Fruit fly (Drosophila melanogaster) whole organism, embryonic: Measurements from ENCODE around the gene Gr33a.
A peak's percentile ranks its signal among the peaks of the same experiment; 100 is the strongest.

ENCODE experiments used
- ATbp ChIP-seq: fragments of 200-800 bp; sonication (Bioruptor generic); optimal IDR thresholded peaks from 2 replicates; lab custom pipeline; 2017; ENCODE audit warnings: missing biosample characterization, mild to moderate bottlenecking, missing genetic modification characterization, missing genetic modification reagents
- Ada2b ChIP-seq: fragments of 200-800 bp; sonication (Bioruptor generic); IDR thresholded peaks from 2 replicates; pipeline ENCODE4 v1.3.6; 2022; ENCODE audit warnings: missing biosample characterization, missing genetic modification characterization
- CG10462 ChIP-seq: fragments of 200-800 bp; sonication (Bioruptor generic); optimal IDR thresholded peaks from 2 replicates; lab custom pipeline; 2016; ENCODE audit warnings: missing biosample characterization, missing genetic modification characterization
- CG11456 ChIP-seq: fragments of 200-800 bp; sonication (Bioruptor generic); IDR thresholded peaks from 3 replicates; pipeline ENCODE4 v1.3.6; 2022; ENCODE audit warnings: missing biosample characterization, missing genetic modification characterization
- CG12155 ChIP-seq: fragments of 200-800 bp; sonication (Bioruptor generic); optimal IDR thresholded peaks from 3 replicates; lab custom pipeline; 2016; ENCODE audit warnings: missing biosample characterization, missing genetic modification characterization
- CG12236 ChIP-seq: fragments of 200-800 bp; sonication (Bioruptor generic); optimal IDR thresholded peaks from 2 replicates; lab custom pipeline; 2016; ENCODE audit warnings: missing biosample characterization, missing genetic modification characterization
- CG12659 ChIP-seq: fragments of 200-800 bp; sonication (Bioruptor generic); optimal IDR thresholded peaks from 3 replicates; lab custom pipeline; 2017; ENCODE audit warnings: mild to moderate bottlenecking, missing biosample characterization, missing genetic modification reagents, missing genetic modification characterization
- CG15479 ChIP-seq: fragments of 200-800 bp; sonication (Bioruptor generic); optimal IDR thresholded peaks from 3 replicates; lab custom pipeline; 2019; ENCODE audit warnings: missing biosample characterization, mild to moderate bottlenecking, missing genetic modification characterization, moderate library complexity
- CG1602 ChIP-seq: fragments of 200-800 bp; sonication (Bioruptor generic); optimal IDR thresholded peaks from 3 replicates; lab custom pipeline; 2016; ENCODE audit warnings: missing biosample characterization, missing genetic modification characterization
- CG17802 ChIP-seq: fragments of 200-800 bp; sonication (Bioruptor generic); optimal IDR thresholded peaks from 2 replicates; lab custom pipeline; 2018; ENCODE audit warnings: missing biosample characterization, mild to moderate bottlenecking, missing genetic modification characterization, moderate library complexity
- CG17829 ChIP-seq: fragments of 200-800 bp; optimal IDR thresholded peaks from 2 replicates; lab custom pipeline; 2019; ENCODE audit warnings: missing biosample characterization, mild to moderate bottlenecking, missing genetic modification characterization, moderate library complexity
- CG2120 ChIP-seq: fragments of 200-800 bp; sonication (Bioruptor generic); optimal IDR thresholded peaks from 3 replicates; lab custom pipeline; 2016; ENCODE audit warnings: missing biosample characterization, missing genetic modification characterization
- CG2678 ChIP-seq: fragments of 200-800 bp; sonication (Bioruptor generic); optimal IDR thresholded peaks from 3 replicates; lab custom pipeline; 2019; ENCODE audit warnings: missing biosample characterization, mild to moderate bottlenecking, missing genetic modification characterization, moderate library complexity
- CG31224 ChIP-seq: fragments of 200-800 bp; sonication (Bioruptor generic); IDR thresholded peaks from 2 replicates; pipeline ENCODE4 v1.3.6; 2022; ENCODE audit warnings: missing biosample characterization, missing genetic modification characterization
- CG3163 ChIP-seq: fragments of 200-800 bp; sonication (Bioruptor generic); optimal IDR thresholded peaks from 3 replicates; lab custom pipeline; 2016; ENCODE audit warnings: missing biosample characterization, missing genetic modification characterization
- CG32532 ChIP-seq: fragments of 200-800 bp; sonication (Bioruptor generic); IDR thresholded peaks from 2 replicates; pipeline ENCODE4 v1.3.6; 2022; ENCODE audit warnings: missing biosample characterization, missing genetic modification characterization
- CG4404 ChIP-seq: fragments of 200-800 bp; sonication (Bioruptor generic); IDR thresholded peaks from 2 replicates; pipeline ENCODE4 v1.3.6; 2022; ENCODE audit warnings: missing biosample characterization, missing genetic modification characterization
- CG4424 ChIP-seq: fragments of 200-800 bp; sonication (Bioruptor generic); optimal IDR thresholded peaks from 3 replicates; lab custom pipeline; 2016; ENCODE audit warnings: missing biosample characterization, missing genetic modification characterization
- CG4707 ChIP-seq: fragments of 200-800 bp; sonication (Bioruptor generic); optimal IDR thresholded peaks from 2 replicates; lab custom pipeline; 2018; ENCODE audit warnings: missing biosample characterization, mild to moderate bottlenecking, missing genetic modification characterization, moderate library complexity
- CG6175 ChIP-seq: fragments of 200-800 bp; sonication (Bioruptor generic); IDR thresholded peaks from 3 replicates; pipeline ENCODE4 v1.3.6; 2022; ENCODE audit warnings: missing biosample characterization, missing genetic modification characterization
- CG7963 ChIP-seq: fragments of 200-800 bp; sonication (Bioruptor generic); IDR thresholded peaks from 3 replicates; pipeline ENCODE4 v1.3.6; 2022; ENCODE audit warnings: missing biosample characterization, missing genetic modification characterization; ENCODE audit not compliant: partially characterized antibody
- Deaf1 ChIP-seq: fragments of 200-800 bp; optimal IDR thresholded peaks from 3 replicates; lab custom pipeline; 2019; ENCODE audit warnings: missing biosample characterization, mild to moderate bottlenecking, missing genetic modification characterization, moderate library complexity
- Dfd ChIP-seq, 2 experiments: fragments of >200 bp; optimal IDR thresholded peaks; 2 replicates each; lab custom pipeline; 2017; ENCODE audit warnings: missing biosample characterization in 2 of 2, missing genetic modification characterization in 2 of 2
- Doc3 ChIP-seq: fragments of 200-800 bp; sonication (Bioruptor generic); IDR thresholded peaks from 3 replicates; pipeline ENCODE4 v1.3.6; 2022; ENCODE audit warnings: missing biosample characterization, missing genetic modification characterization; ENCODE audit not compliant: partially characterized antibody
- Elba2 ChIP-seq: fragments of 200-800 bp; sonication (Bioruptor generic); optimal IDR thresholded peaks from 3 replicates; lab custom pipeline; 2016; ENCODE audit warnings: missing biosample characterization, missing genetic modification characterization
- H2.0 ChIP-seq: fragments of 200-800 bp; sonication (Bioruptor generic); IDR thresholded peaks from 2 replicates; pipeline ENCODE4 v1.3.6; 2022; ENCODE audit warnings: missing biosample characterization, missing genetic modification characterization
- HLHmδ ChIP-seq: fragments of 200-800 bp; sonication (Bioruptor generic); optimal IDR thresholded peaks from 2 replicates; lab custom pipeline; 2018; ENCODE audit warnings: missing biosample characterization, mild to moderate bottlenecking, missing genetic modification characterization, moderate library complexity
- Hr51 ChIP-seq, 2 experiments: fragments of 200-800 bp; sonication (Bioruptor generic); optimal IDR thresholded peaks; 2 replicates in 1 of 2; 3 replicates in 1 of 2; lab custom pipeline; 2016 to 2018; ENCODE audit warnings: missing biosample characterization in 2 of 2, missing genetic modification characterization in 2 of 2, mild to moderate bottlenecking in 1 of 2, moderate library complexity in 1 of 2
- Max ChIP-seq: fragments of 200-800 bp; sonication (Bioruptor generic); optimal IDR thresholded peaks from 2 replicates; lab custom pipeline; 2016; ENCODE audit warnings: missing biosample characterization, mild to moderate bottlenecking, missing genetic modification characterization
- NFAT ChIP-seq: fragments of 200-800 bp; sonication (Bioruptor generic); IDR thresholded peaks from 2 replicates; pipeline ENCODE4 v1.3.6; 2022; ENCODE audit warnings: missing biosample characterization, missing genetic modification characterization
- aop ChIP-seq: fragments of 200-800 bp; sonication (Bioruptor generic); IDR thresholded peaks from 2 replicates; pipeline ENCODE4 v1.3.6; 2022; ENCODE audit warnings: missing biosample characterization, missing genetic modification characterization
- bigmax ChIP-seq: fragments of 200-800 bp; sonication (Bioruptor generic); optimal IDR thresholded peaks from 2 replicates; lab custom pipeline; 2018; ENCODE audit warnings: missing biosample characterization, mild to moderate bottlenecking, missing genetic modification characterization
- br ChIP-seq: fragments of >200 bp; optimal IDR thresholded peaks from 2 replicates; lab custom pipeline; 2017
- chm ChIP-seq: fragments of 200-800 bp; sonication (Bioruptor generic); IDR thresholded peaks from 2 replicates; pipeline ENCODE4 v1.3.6; 2022; ENCODE audit warnings: missing biosample characterization, missing genetic modification characterization
- dan ChIP-seq: fragments of 200-800 bp; sonication (Bioruptor generic); IDR thresholded peaks from 2 replicates; pipeline ENCODE4 v1.3.6; 2022; ENCODE audit warnings: missing biosample characterization, missing genetic modification characterization
- dmrt11E ChIP-seq: fragments of 200-800 bp; sonication (Bioruptor generic); optimal IDR thresholded peaks from 3 replicates; lab custom pipeline; 2018; ENCODE audit warnings: missing biosample characterization, mild to moderate bottlenecking, missing genetic modification characterization, moderate library complexity
- gro ChIP-seq: fragments of 200-800 bp; sonication (Bioruptor generic); optimal IDR thresholded peaks from 2 replicates; lab custom pipeline; 2016; ENCODE audit warnings: missing biosample characterization, missing genetic modification characterization
- knrl ChIP-seq: fragments of 200-800 bp; sonication (Bioruptor generic); IDR thresholded peaks from 3 replicates; pipeline ENCODE4 v1.3.6; 2022; ENCODE audit warnings: missing biosample characterization, missing genetic modification characterization; ENCODE audit not compliant: partially characterized antibody
- mirr ChIP-seq: fragments of 200-800 bp; sonication (Bioruptor generic); optimal IDR thresholded peaks from 3 replicates; lab custom pipeline; 2018; ENCODE audit warnings: missing biosample characterization, mild to moderate bottlenecking, missing genetic modification characterization
- nerfin-1 ChIP-seq: fragments of 200-800 bp; sonication (Bioruptor generic); optimal IDR thresholded peaks from 3 replicates; lab custom pipeline; 2019; ENCODE audit warnings: missing biosample characterization, mild to moderate bottlenecking, missing genetic modification characterization, moderate library complexity
- nerfin-2 ChIP-seq: fragments of 200-800 bp; sonication (Bioruptor generic); IDR thresholded peaks from 2 replicates; pipeline ENCODE4 v1.3.6; 2022; ENCODE audit warnings: missing biosample characterization, missing genetic modification characterization; ENCODE audit not compliant: partially characterized antibody
- peb ChIP-seq: fragments of 200-800 bp; sonication (Bioruptor generic); IDR thresholded peaks from 2 replicates; pipeline ENCODE4 v1.3.6; 2022; ENCODE audit warnings: missing biosample characterization, missing genetic modification characterization
- pnt ChIP-seq: fragments of 200-800 bp; sonication (Bioruptor generic); optimal IDR thresholded peaks from 3 replicates; lab custom pipeline; 2016; ENCODE audit warnings: missing biosample characterization, missing genetic modification characterization
- sc ChIP-seq, 3 experiments: fragments of >200 bp in 2 of 3; fragments of 200-800 bp in 1 of 3; sonication (Bioruptor generic) in 1 of 3; optimal IDR thresholded peaks; 2 replicates in 2 of 3; 3 replicates in 1 of 3; lab custom pipeline; 2017; ENCODE audit warnings: mild to moderate bottlenecking in 1 of 3, missing biosample characterization in 1 of 3, missing genetic modification characterization in 1 of 3, missing genetic modification reagents in 1 of 3
- sisA ChIP-seq: fragments of 200-800 bp; sonication (Bioruptor generic); IDR thresholded peaks from 2 replicates; pipeline ENCODE4 v1.3.6; 2022; ENCODE audit warnings: missing biosample characterization, missing genetic modification characterization
- sqz ChIP-seq: fragments of 200-800 bp; sonication (Bioruptor generic); optimal IDR thresholded peaks from 3 replicates; lab custom pipeline; 2018; ENCODE audit warnings: missing biosample characterization, mild to moderate bottlenecking, missing genetic modification characterization
- toy ChIP-seq: fragments of 200-800 bp; sonication (Bioruptor generic); IDR thresholded peaks from 2 replicates; pipeline ENCODE4 v1.3.6; 2022; ENCODE audit warnings: missing biosample characterization, missing genetic modification characterization
- tup ChIP-seq: fragments of 200-800 bp; sonication (Bioruptor generic); optimal IDR thresholded peaks from 2 replicates; lab custom pipeline; 2016; ENCODE audit warnings: missing biosample characterization, mild to moderate bottlenecking, missing genetic modification characterization, moderate library complexity
- zen ChIP-seq: fragments of 200-800 bp; sonication (Bioruptor generic); optimal IDR thresholded peaks from 3 replicates; lab custom pipeline; 2018; ENCODE audit warnings: missing biosample characterization, mild to moderate bottlenecking, missing genetic modification characterization, moderate library complexity

Gr33a gene

dm6 chr2L:12108779-12109564 lies 28.8 kb upstream of the Gr33a start, which contains the start of the genes Rab6 and Phae1 (continued):
- TF ChIP-seq zen (tag; lab: Kevin White, UChicago) (peak; percentile 0), CG4707 (no peak), CG3163 (GFP tag; lab: Kevin White, UChicago) (no peak), NFAT (peak; percentile 62; the same call in 1 of the 2 replicates), toy (GFP tag; lab: Robert Waterston, UW) (no peak), Elba2 (GFP tag; lab: Kevin White, UChicago) (no peak), Max (GFP tag; lab: Kevin White, UChicago) (no peak), aop (no peak), Dfd (GFP tag; optimal IDR thresholded peaks at IDR 0.05; lab: Kevin White, UChicago) (no peak), Doc3 (GFP tag; lab: Robert Waterston, UW) (peak; percentile 74; the same call in 2 of the 3 replicates), ATbp (GFP tag; lab: Kevin White, UChicago) (no peak), sc (optimal IDR thresholded peaks at IDR 0.05; lab: Kevin White, UChicago) (no peak), sc (GFP tag; optimal IDR thresholded peaks at IDR 0.05; lab: Kevin White, UChicago) (no peak), CG12659 (GFP tag; lab: Kevin White, UChicago) (peak; percentile 8), CG31224 (no peak), mirr (GFP tag; lab: Kevin White, UChicago) (no peak), chm (GFP tag; lab: Robert Waterston, UW) (no peak), CG17829 (tag; lab: Kevin White, UChicago) (peak; percentile 24), dan (no peak), gro (GFP tag; lab: Kevin White, UChicago) (peak; percentile 29), CG10462 (peak; percentile 27), HLHmδ (no peak), CG7963 (GFP tag; lab: Robert Waterston, UW) (peak; percentile 60; the same call in 1 of the 3 replicates), CG17802 (tag; lab: Kevin White, UChicago) (no peak), CG2120 (no peak), Ada2b (GFP tag; lab: Robert Waterston, UW) (no peak), peb (GFP tag; lab: Robert Waterston, UW) (no peak), Deaf1 (tag; lab: Kevin White, UChicago) (no peak), CG4404 (GFP tag; lab: Robert Waterston, UW) (no peak), bigmax (no peak), dmrt11E (no peak), Hr51 (GFP tag; optimal IDR thresholded peaks at IDR 0.05; lab: Kevin White, UChicago) (no peak), CG12155 (GFP tag; lab: Kevin White, UChicago) (no peak), nerfin-2 (GFP tag; lab: Robert Waterston, UW) (peak; percentile 63; the same call in 1 of the 2 replicates), CG6175 (GFP tag; lab: Robert Waterston, UW) (no peak), br (lab: Kevin White, UChicago) (no peak), sisA (no peak), sqz (no peak), nerfin-1 (tag; lab: Kevin White, UChicago) (peak; percentile 16), H2.0 (no peak), CG1602 (no peak), CG4424 (GFP tag; lab: Kevin White, UChicago) (no peak), CG32532 (GFP tag; lab: Robert Waterston, UW) (no peak), CG2678 (tag; lab: Kevin White, UChicago) (no peak), knrl (peak; percentile 82), tup (GFP tag; lab: Kevin White, UChicago) (no peak), pnt (GFP tag; lab: Kevin White, UChicago) (no peak), CG11456 (GFP tag; lab: Robert Waterston, UW) (no peak), CG12236 (GFP tag; lab: Kevin White, UChicago) (no peak), CG15479 (GFP tag; lab: Kevin White, UChicago) (no peak)
